Worm (Caenorhabditis elegans): ENCODE data around the gene mbk-1.

The mbk-1 gene

ce11 chrX:14790320-14791048 is 33.9 kb downstream of the mbk-1 start, which contains the start of gene tatn-1 (continued):
- TF ChIP-seq ceh-90 (tag; optimal IDR thresholded peaks at IDR 0.05) (no peak), snu-23 (GFP tag; optimal IDR thresholded peaks at IDR 0.05) (peak; percentile 85), aly-2 (tag; optimal IDR thresholded peaks at IDR 0.05) (no peak), aha-1 (tag; optimal IDR thresholded peaks at IDR 0.05) (no peak), elt-2 (tag; optimal IDR thresholded peaks at IDR 0.05) (peak; percentile 95), pqm-1 (tag; optimal IDR thresholded peaks at IDR 0.05) (peak; percentile 17), alr-1 (tag; optimal IDR thresholded peaks at IDR 0.05; ENCODE audit: borderline replicate concordance) (no peak), Y116A8C.19 (tag; optimal IDR thresholded peaks at IDR 0.05; ENCODE audit: borderline replicate concordance) (no peak)

- TF ChIP-seq elt-2 (tag; optimal IDR thresholded peaks at IDR 0.05), result peak; percentile 68
- no peak for TF ChIP-seq zag-1 (tag; optimal IDR thresholded peaks at IDR 0.05)
- TF ChIP-seq efl-1 (optimal IDR thresholded peaks at IDR 0.05), result no peak
- TF ChIP-seq efl-1 (GFP tag; optimal IDR thresholded peaks at IDR 0.05 in 1 of 2), result peak in 1 of 2 experiments; percentile 71
- TF ChIP-seq elt-3 (tag; optimal IDR thresholded peaks at IDR 0.05), result peak in 2 of 6 experiments; percentile 1 to 48
Measured at ce11 chrX:14787557-14787932, 36.8 kb downstream of the mbk-1 start.

ce11 chrX:14786821-14787556 is 37.4 kb downstream of the mbk-1 start:
- TF ChIP-seq mdl-1 (tag; optimal IDR thresholded peaks at IDR 0.05), result peak in 1 of 2 experiments; percentile 72
- peak; percentile 97 for TF ChIP-seq nhr-85 (tag)
- peak; percentile 83 for TF ChIP-seq blmp-1 (tag; optimal IDR thresholded peaks at IDR 0.05)
- TF ChIP-seq fkh-10 (GFP tag; optimal IDR thresholded peaks at IDR 0.05), result no peak
- TF ChIP-seq egl-13 (tag; optimal IDR thresholded peaks at IDR 0.05), result no peak
- TF ChIP-seq nhr-71 (tag; optimal IDR thresholded peaks at IDR 0.05), result peak; percentile 82
- peak; percentile 67 for TF ChIP-seq snu-23 (GFP tag; optimal IDR thresholded peaks at IDR 0.05)
- no peak for TF ChIP-seq ceh-8 (GFP tag; optimal IDR thresholded peaks at IDR 0.05)
- TF ChIP-seq nhr-19 (GFP tag; conservative IDR thresholded peaks at IDR 0.05), result peak; percentile 57
- TF ChIP-seq grh-1 (GFP tag; IDR thresholded peaks at IDR 0.05), result peak; percentile 58; the same call in 1 of the 2 replicates
- peak; percentile 55 for TF ChIP-seq elt-2 (tag; optimal IDR thresholded peaks at IDR 0.05)
- peak; percentile 91 for TF ChIP-seq nhr-20 (tag; optimal IDR thresholded peaks at IDR 0.05)
- TF ChIP-seq snpc-4 (tag; optimal IDR thresholded peaks at IDR 0.05), result peak; percentile 4
- peak in 3 of 6 experiments; percentile 24 to 72 (median 34) for TF ChIP-seq elt-3 (tag; optimal IDR thresholded peaks at IDR 0.05)
- TF ChIP-seq pqm-1 (tag; optimal IDR thresholded peaks at IDR 0.05), result no peak
- no peak for TF ChIP-seq efl-1 (optimal IDR thresholded peaks at IDR 0.05)
- TF ChIP-seq efl-1 (GFP tag; optimal IDR thresholded peaks at IDR 0.05 in 1 of 2), result peak in 1 of 2 experiments; percentile 92
- no peak for TF ChIP-seq dpl-1 (GFP tag; optimal IDR thresholded peaks at IDR 0.05)
- TF ChIP-seq lin-35 (GFP tag; optimal IDR thresholded peaks at IDR 0.05), result peak in 1 of 2 experiments; percentile 67
- peak in 1 of 2 experiments; percentile 8 for TF ChIP-seq lsy-2 (tag; optimal IDR thresholded peaks at IDR 0.05)
- peak; percentile 71 for TF ChIP-seq lin-14 (GFP tag; optimal IDR thresholded peaks at IDR 0.05)
- peak; percentile 34 for TF ChIP-seq nhr-47 (tag; optimal IDR thresholded peaks at IDR 0.05)
- peak; percentile 57 for TF ChIP-seq nhr-90 (tag; optimal IDR thresholded peaks at IDR 0.05; ENCODE audit: poor library complexity)
- no peak for TF ChIP-seq C16A3.4 (tag; optimal IDR thresholded peaks at IDR 0.05)
- TF ChIP-seq pax-3 (tag; optimal IDR thresholded peaks at IDR 0.05), result no peak
- peak; percentile 34 for TF ChIP-seq tbx-2 (tag; optimal IDR thresholded peaks at IDR 0.05)
- TF ChIP-seq mep-1 (tag; optimal IDR thresholded peaks at IDR 0.05), result peak; percentile 22
